Worm (Caenorhabditis elegans): ENCODE measurements around the gene irld-28.
"Not testable (repeated sequence)": the region's sequence is repeated elsewhere in the genome, so short reads cannot be mapped to it uniquely, and the experiment has no call there.

DNA sequence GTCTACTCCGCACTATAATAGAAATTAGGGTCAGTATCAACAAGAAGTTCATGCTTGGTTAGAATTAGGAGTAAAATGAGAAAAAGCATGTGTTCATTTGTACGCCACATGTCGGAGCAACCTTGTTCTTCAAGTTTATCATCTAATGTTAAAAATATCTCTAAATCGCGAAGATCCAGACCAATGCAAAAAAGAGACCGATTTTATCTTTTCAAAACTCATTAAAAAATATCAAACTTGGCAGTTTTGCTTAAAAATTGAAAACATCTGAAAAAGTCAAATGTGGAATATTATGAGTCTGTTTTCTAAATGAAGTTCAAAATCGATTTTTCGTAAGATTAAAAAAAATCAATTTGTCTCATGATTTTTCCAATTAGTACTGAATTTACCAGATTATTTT lies 15.1 kb downstream of the irld-28 start, which contains the start of gene Y19D10B.6:
- not testable (repeated sequence) for TF ChIP-seq klf-2 (GFP tag; conservative IDR thresholded peaks at IDR 0.05); flt-1 (GFP tag; IDR thresholded peaks at IDR 0.05); ztf-29 (GFP tag; IDR thresholded peaks at IDR 0.05); ref-1 (GFP tag; conservative IDR thresholded peaks at IDR 0.05); cog-1 (tag; optimal IDR thresholded peaks at IDR 0.05); tab-1 (GFP tag; IDR thresholded peaks at IDR 0.05)

Measured in whole organism, midembryonic.